Worm (Caenorhabditis elegans): ENCODE measurements around the gene R10E8.2.

R10E8.2 gene

DNA sequence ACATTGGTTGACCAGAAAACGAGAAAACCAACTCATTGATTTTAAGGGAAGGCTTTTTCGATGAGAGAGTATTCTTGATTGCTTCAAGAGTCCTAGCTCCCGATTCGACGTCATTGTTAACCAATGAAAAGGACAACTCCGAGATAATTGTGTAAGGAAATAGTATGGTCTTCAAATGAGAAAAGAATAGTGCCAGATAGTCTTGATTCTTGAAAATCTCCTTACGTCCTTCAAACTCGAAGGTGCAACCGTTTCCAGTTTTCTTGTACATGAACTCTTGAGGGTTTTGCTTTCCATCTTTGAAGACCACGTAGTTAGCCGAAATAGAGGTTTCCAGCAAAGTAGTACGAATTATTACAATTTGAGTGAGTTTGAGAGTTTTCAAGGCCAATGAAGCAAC lies 10.4 kb upstream of the R10E8.2 start:
- TF ChIP-seq hsf-1 (GFP tag; IDR thresholded peaks at IDR 0.05), result no peak
- no peak for TF ChIP-seq F57A8.1 (GFP tag; optimal IDR thresholded peaks at IDR 0.05)

DNA sequence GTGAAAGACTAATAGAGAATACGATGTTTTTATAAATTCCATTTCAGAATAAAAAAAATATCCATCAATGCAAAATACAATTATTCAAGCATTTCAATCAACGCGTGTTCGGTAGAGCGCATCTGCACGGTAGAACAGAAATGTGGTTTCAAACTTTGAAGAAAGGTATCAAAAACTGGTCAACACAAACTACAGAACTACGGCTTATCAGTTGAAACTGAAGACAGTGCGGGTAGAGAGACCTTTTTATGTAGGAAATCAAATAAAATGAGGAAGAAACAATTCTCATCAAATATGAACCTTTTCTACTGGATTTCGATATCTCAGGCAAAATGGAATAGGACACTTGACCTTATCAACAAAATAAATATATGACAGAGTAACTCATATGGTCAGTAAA lies 9.2 kb upstream of the R10E8.2 start:
- peak; percentile 57 for TF ChIP-seq nhr-80 (tag; optimal IDR thresholded peaks at IDR 0.05)
- TF ChIP-seq ceh-58 (GFP tag; IDR thresholded peaks at IDR 0.05), result no peak

DNA sequence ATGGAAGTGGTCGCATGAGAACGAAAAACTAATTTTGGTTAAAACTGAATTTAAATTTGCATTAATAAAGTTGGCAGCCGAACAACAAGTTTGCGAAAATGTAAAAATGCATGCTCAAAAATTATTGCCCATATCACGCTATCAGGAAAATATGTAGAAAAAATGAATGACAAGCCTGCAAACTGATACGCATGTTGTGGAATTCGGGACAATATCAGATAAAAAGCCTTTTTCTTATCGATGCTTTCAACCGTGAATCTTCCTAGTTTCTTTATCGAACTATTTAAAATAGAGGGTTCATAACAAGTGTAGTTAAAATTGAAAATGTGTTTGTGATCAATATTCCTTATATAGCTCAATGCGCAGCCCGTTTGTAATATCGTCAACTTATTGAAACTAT lies 7.5 kb upstream of the R10E8.2 start:
- no peak for TF ChIP-seq ekl-4 (GFP tag; IDR thresholded peaks at IDR 0.05)
- no peak for TF ChIP-seq gei-17 (GFP tag; optimal IDR thresholded peaks at IDR 0.05)
- TF ChIP-seq Y79H2A.3 (GFP tag; conservative IDR thresholded peaks at IDR 0.05), result no peak
- no peak for TF ChIP-seq Y67H2A.10 (GFP tag; conservative IDR thresholded peaks at IDR 0.05)
- no peak for TF ChIP-seq snpc-1.1 (tag; optimal IDR thresholded peaks at IDR 0.05; ENCODE audit: insufficient read depth)
- TF ChIP-seq ztf-28 (GFP tag; IDR thresholded peaks at IDR 0.05), result no peak
- TF ChIP-seq nhr-80 (tag; optimal IDR thresholded peaks at IDR 0.05), result peak; percentile 31
- no peak for TF ChIP-seq nhr-27 (tag; optimal IDR thresholded peaks at IDR 0.05)

- TF ChIP-seq Y79H2A.3 (GFP tag; conservative IDR thresholded peaks at IDR 0.05), result no peak
- no peak for TF ChIP-seq lin-26 (GFP tag; IDR thresholded peaks at IDR 0.05)
- no peak for TF ChIP-seq lsl-1 (GFP tag; optimal IDR thresholded peaks at IDR 0.05)
- TF ChIP-seq T07F8.4 (tag; optimal IDR thresholded peaks at IDR 0.05), result no peak
- no peak for TF ChIP-seq bed-2 (GFP tag; IDR thresholded peaks at IDR 0.05)
- TF ChIP-seq ceh-58 (GFP tag; IDR thresholded peaks at IDR 0.05), result no peak
- no peak for TF ChIP-seq lin-35 (GFP tag; optimal IDR thresholded peaks at IDR 0.05)
- no peak for TF ChIP-seq him-1 (tag; optimal IDR thresholded peaks at IDR 0.05)
- no peak for TF ChIP-seq F22D6.2 (tag; optimal IDR thresholded peaks at IDR 0.05)
- no peak for TF ChIP-seq hmg-1.2 (GFP tag; IDR thresholded peaks at IDR 0.05)
- TF ChIP-seq K11D2.4 (GFP tag; IDR thresholded peaks at IDR 0.05), result no peak
Measured at ce11 chrV:18252239-18252638, 1.4 kb upstream of the R10E8.2 start, which contains the start of gene R10E8.1. TSS of gene R10E8.1 (minus strand) at chrV:18252416.

DNA sequence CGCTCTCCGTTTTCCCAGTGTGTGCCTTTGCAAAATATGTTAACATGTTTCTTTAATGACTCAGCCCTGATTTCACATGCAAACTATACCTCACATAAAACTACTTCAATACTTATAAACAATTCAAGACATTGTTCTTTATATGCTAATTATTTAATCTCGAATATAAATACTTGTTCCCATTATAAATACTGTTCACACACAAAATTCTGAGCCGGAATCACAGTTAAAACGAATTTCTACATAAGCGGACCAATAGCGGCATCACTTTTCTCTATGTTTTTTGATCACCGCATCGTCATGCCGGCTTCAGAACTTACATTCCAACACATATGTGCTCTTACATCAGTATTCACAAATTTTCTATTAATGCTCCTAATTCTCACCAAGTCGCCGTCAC lies 889 bp downstream of the R10E8.2 start, which contains the start of gene R10E8.5:
TSS of gene R10E8.5 (plus strand) at position 301 of the 400 bp plus-strand sequence.
- TF ChIP-seq Y53G8AR.9 (GFP tag; conservative IDR thresholded peaks at IDR 0.05) (no peak), unc-130 (GFP tag; optimal IDR thresholded peaks at IDR 0.05) (no peak), nhr-90 (tag; optimal IDR thresholded peaks at IDR 0.05) (no peak)

DNA sequence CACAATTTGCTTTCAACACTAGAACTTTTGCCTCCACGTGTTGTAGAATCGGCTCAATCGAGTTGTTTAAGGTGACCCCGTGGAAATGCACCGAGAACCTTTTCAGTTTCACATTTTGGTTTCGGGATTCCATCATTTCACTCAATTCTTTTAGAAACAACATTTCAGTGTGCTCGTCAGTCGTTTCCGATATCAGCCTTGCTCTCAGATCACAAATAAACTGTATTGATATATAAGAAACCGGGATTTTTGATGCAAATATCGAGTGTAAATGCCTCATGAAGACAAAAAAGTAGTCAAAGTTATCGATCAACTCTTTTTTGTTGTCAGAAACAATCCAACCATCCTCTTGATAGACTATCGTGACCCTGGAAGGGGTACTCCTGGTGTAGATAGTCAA lies 11.9 kb downstream of the R10E8.2 start:
- TF ChIP-seq dox-1 (GFP tag; IDR thresholded peaks at IDR 0.05), result no peak
- no peak for TF ChIP-seq madf-3 (GFP tag; IDR thresholded peaks at IDR 0.05)
- TF ChIP-seq D2030.7 (GFP tag; IDR thresholded peaks at IDR 0.05), result no peak
- no peak for TF ChIP-seq madf-6 (GFP tag; IDR thresholded peaks at IDR 0.05)
- no peak for TF ChIP-seq bed-1 (GFP tag; IDR thresholded peaks at IDR 0.05)
- no peak for TF ChIP-seq zfh-2 (GFP tag; conservative IDR thresholded peaks at IDR 0.05)
- TF ChIP-seq pbrm-1 (GFP tag; IDR thresholded peaks at IDR 0.05), result no peak
- no peak for TF ChIP-seq egl-18 (GFP tag; IDR thresholded peaks at IDR 0.05)
- TF ChIP-seq K12H6.12 (tag; optimal IDR thresholded peaks at IDR 0.05), result no peak
- TF ChIP-seq madf-10 (tag; optimal IDR thresholded peaks at IDR 0.05), result no peak
- TF ChIP-seq F23B12.7 (tag; optimal IDR thresholded peaks at IDR 0.05; ENCODE audit: insufficient read depth), result no peak
- TF ChIP-seq F33H1.4 (GFP tag; IDR thresholded peaks at IDR 0.05), result no peak
- no peak for TF ChIP-seq ztf-6 (GFP tag; IDR thresholded peaks at IDR 0.05)
- TF ChIP-seq B0261.1 (tag; optimal IDR thresholded peaks at IDR 0.05), result no peak
- TF ChIP-seq Y79H2A.3 (GFP tag; conservative IDR thresholded peaks at IDR 0.05), result no peak
- TF ChIP-seq mes-4 (tag; optimal IDR thresholded peaks at IDR 0.05), result no peak
- TF ChIP-seq sdz-38 (tag; optimal IDR thresholded peaks at IDR 0.05), result no peak

Data from whole organism, young adult.